Worm (Caenorhabditis elegans) whole organism, L4 larva: ENCODE measurements around the gene ZK682.7.

ENCODE experiments used
- F10B5.3 ChIP-seq: sonication (generic microtip); optimal IDR thresholded peaks from 2 replicates; lab custom pipeline; 2016; ENCODE audit warnings: mild to moderate bottlenecking, missing genetic modification characterization, missing compliant biosample characterization
- aha-1 ChIP-seq: fragments of 150-350 bp; peaks from one replicate; lab custom pipeline; 2014; ENCODE audit warnings: missing biosample characterization, missing genetic modification characterization
- aly-2 ChIP-seq: sonication (generic microtip); optimal IDR thresholded peaks from 2 replicates; lab custom pipeline; 2018; ENCODE audit warnings: missing biosample characterization, missing genetic modification characterization
- gei-8 ChIP-seq: fragments of 200-800 bp; sonication (Bioruptor generic); optimal IDR thresholded peaks from 2 replicates; lab custom pipeline; 2018; ENCODE audit warnings: mild to moderate bottlenecking, missing genetic modification characterization, missing compliant biosample characterization
- lin-13 ChIP-seq: fragments of 150-350 bp; optimal IDR thresholded peaks from 2 replicates; lab custom pipeline; 2014; ENCODE audit warnings: missing biosample characterization, missing genetic modification reagents, missing genetic modification characterization
- lin-29 ChIP-seq: fragments of 200-800 bp; sonication (Bioruptor generic); IDR thresholded peaks from 2 replicates; pipeline ENCODE4 v1.3.6; 2022; ENCODE audit warnings: missing genetic modification reagents, missing genetic modification characterization, missing compliant biosample characterization
- lin-39 ChIP-seq: fragments of 150-350 bp; optimal IDR thresholded peaks from 2 replicates; lab custom pipeline; 2014; ENCODE audit warnings: missing biosample characterization, missing genetic modification reagents, missing genetic modification characterization
- nhr-77 ChIP-seq: fragments of 150-350 bp; optimal IDR thresholded peaks from 2 replicates; lab custom pipeline; 2014; ENCODE audit warnings: missing biosample characterization, missing genetic modification characterization
- zfp-2 ChIP-seq: sonication (generic microtip); optimal IDR thresholded peaks from 2 replicates; lab custom pipeline; 2016; ENCODE audit warnings: mild to moderate bottlenecking, missing genetic modification characterization, missing compliant biosample characterization
- zfp-3 ChIP-seq: fragments of 200-800 bp; sonication (Bioruptor generic); conservative IDR thresholded peaks from 2 replicates; pipeline ENCODE4 v1.3.6; 2022; ENCODE audit warnings: missing genetic modification reagents, missing genetic modification characterization, missing compliant biosample characterization
- ztf-11 ChIP-seq: fragments of 150-350 bp; optimal IDR thresholded peaks from 2 replicates; lab custom pipeline; 2014; ENCODE audit warnings: missing biosample characterization, missing genetic modification characterization

DNA sequence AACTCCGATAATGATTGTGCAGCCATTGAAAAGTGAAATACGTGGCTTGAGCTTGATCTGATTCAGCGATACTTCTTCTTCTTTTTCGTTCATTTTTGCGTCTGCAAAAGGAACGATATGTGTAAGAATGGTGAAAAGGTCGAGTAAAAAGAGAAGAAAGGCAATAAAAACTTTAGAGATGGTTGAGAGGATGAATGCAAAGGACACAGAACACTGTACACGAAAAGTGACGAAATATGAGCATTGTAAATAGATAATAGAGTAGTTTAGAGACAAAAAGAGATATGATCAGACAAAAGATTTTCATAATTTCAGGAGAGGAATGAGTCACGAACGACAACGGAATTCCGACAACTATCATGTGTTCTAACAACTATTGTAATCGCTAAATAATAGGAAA, 45.7 kb downstream of the ZK682.7 start, which contains the start of gene aat-2:
- TF ChIP-seq aly-2, result no peak
- no peak for TF ChIP-seq lin-39
- no peak for TF ChIP-seq gei-8 (GFP tag; lab: Kevin White, UChicago)
- no peak for TF ChIP-seq lin-29
- no peak for TF ChIP-seq nhr-77 (tag; lab: Kevin White, UChicago)
- TF ChIP-seq lin-13, result no peak
- no peak for TF ChIP-seq ztf-11 (tag; lab: Kevin White, UChicago)
- TF ChIP-seq zfp-3 (GFP tag; lab: Robert Waterston, UW), result no peak
- no peak for TF ChIP-seq F10B5.3 (tag; lab: Kevin White, UChicago)
- no peak for TF ChIP-seq aha-1
- TF ChIP-seq zfp-2 (tag; lab: Kevin White, UChicago), result no peak
